Worm (Caenorhabditis elegans) whole organism, L1 larva: Measurements from ENCODE around the gene fbxb-97.

Experiments
- alr-1 ChIP-seq: fragments of 200-800 bp; sonication (Bioruptor generic); optimal IDR thresholded peaks from 2 replicates; lab custom pipeline; 2018; ENCODE audit warnings: borderline replicate concordance, mild to moderate bottlenecking, missing genetic modification characterization, missing compliant biosample characterization
- ceh-82 ChIP-seq, 3 experiments: fragments of 150-350 bp in 1 of 3; sonication (generic microtip) in 2 of 3; optimal IDR thresholded peaks; 2 replicates each; lab custom pipeline; 2014 to 2017; ENCODE audit warnings: missing biosample characterization in 3 of 3, missing genetic modification characterization in 3 of 3
- jun-1 ChIP-seq: fragments of 150-350 bp; optimal IDR thresholded peaks from 2 replicates; lab custom pipeline; 2014; ENCODE audit warnings: missing biosample characterization, missing genetic modification reagents, missing genetic modification characterization
- pqm-1 ChIP-seq: sonication (generic microtip); optimal IDR thresholded peaks from 3 replicates; lab custom pipeline; 2017; ENCODE audit warnings: missing biosample characterization, missing genetic modification characterization

DNA sequence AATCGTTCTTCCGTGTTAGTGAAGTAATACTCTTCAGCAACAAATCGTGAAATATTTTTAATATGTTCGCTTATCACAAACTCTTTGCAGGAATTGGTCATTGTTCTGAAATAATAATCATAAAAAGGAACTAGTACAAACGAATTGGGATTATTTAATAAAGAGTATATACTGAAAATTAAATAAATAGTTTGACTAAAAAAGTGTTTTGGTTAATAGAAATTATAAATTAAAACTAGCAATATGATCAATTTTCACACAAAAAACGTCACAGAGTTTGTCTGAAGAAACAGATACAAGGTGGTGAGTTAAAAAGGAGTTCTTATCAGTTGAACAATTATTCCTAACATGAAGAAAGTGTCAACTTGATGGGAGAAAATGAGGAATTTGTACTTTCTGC is 34.7 kb upstream of the fbxb-97 start, which contains the start of gene math-5:
- no peak for TF ChIP-seq ceh-82 (tag; optimal IDR thresholded peaks at IDR 0.05; lab: Kevin White, UChicago)
- no peak for TF ChIP-seq jun-1 (tag; lab: Kevin White, UChicago)
- no peak for TF ChIP-seq alr-1 (tag; lab: Kevin White, UChicago)
- TF ChIP-seq pqm-1 (tag; lab: Kevin White, UChicago): no peak
